Worm (Caenorhabditis elegans) whole organism, L3 larva: ENCODE results near the gene nars-2.

Source experiments
- R02D3.7 ChIP-seq: fragments of 150-350 bp; optimal IDR thresholded peaks from 2 replicates; lab custom pipeline; 2014; ENCODE audit warnings: missing biosample characterization, missing genetic modification characterization
- ZK546.5 ChIP-seq: sonication (generic microtip); optimal IDR thresholded peaks from 2 replicates; lab custom pipeline; 2017; ENCODE audit warnings: missing biosample characterization, missing genetic modification characterization
- ceh-9 ChIP-seq: sonication (generic microtip); optimal IDR thresholded peaks from 2 replicates; lab custom pipeline; 2018; ENCODE audit warnings: missing biosample characterization, missing genetic modification characterization
- daf-12 ChIP-seq: fragments of 150-350 bp; optimal IDR thresholded peaks from 2 replicates; lab custom pipeline; 2014; ENCODE audit warnings: missing biosample characterization, missing genetic modification reagents, missing genetic modification characterization
- egl-5 ChIP-seq: fragments of 150-350 bp; optimal IDR thresholded peaks from 2 replicates; lab custom pipeline; 2017; ENCODE audit warnings: missing biosample characterization, missing genetic modification reagents, missing genetic modification characterization, inconsistent platforms
- elt-1 ChIP-seq: fragments of 150-350 bp; optimal IDR thresholded peaks from 2 replicates; lab custom pipeline; 2014; ENCODE audit warnings: missing biosample characterization, missing genetic modification characterization
- eor-1 ChIP-seq, 2 experiments: fragments of 150-350 bp; optimal IDR thresholded peaks; 2 replicates each; lab custom pipeline; 2014 to 2018; ENCODE audit warnings: missing biosample characterization in 2 of 2, missing genetic modification characterization in 2 of 2
- fkh-10 ChIP-seq: sonication (generic microtip); optimal IDR thresholded peaks from 2 replicates; lab custom pipeline; 2017; ENCODE audit warnings: missing biosample characterization, missing genetic modification reagents, missing genetic modification characterization
- fkh-2 ChIP-seq: fragments of 150-350 bp; optimal IDR thresholded peaks from 2 replicates; lab custom pipeline; 2014; ENCODE audit warnings: missing biosample characterization, missing genetic modification reagents, missing genetic modification characterization
- fos-1 ChIP-seq: fragments of 150-350 bp; optimal IDR thresholded peaks from 2 replicates; lab custom pipeline; 2014; ENCODE audit warnings: missing biosample characterization, missing genetic modification characterization
- lin-15B ChIP-seq: fragments of 150-350 bp; optimal IDR thresholded peaks from 2 replicates; lab custom pipeline; 2014; ENCODE audit warnings: missing biosample characterization, missing genetic modification characterization
- lin-39 ChIP-seq: fragments of 150-350 bp; optimal IDR thresholded peaks from 2 replicates; lab custom pipeline; 2018; ENCODE audit warnings: missing biosample characterization, missing genetic modification reagents, missing genetic modification characterization
- lsy-12 ChIP-seq: sonication (generic microtip); optimal IDR thresholded peaks from 2 replicates; lab custom pipeline; 2016; ENCODE audit warnings: mild to moderate bottlenecking, missing genetic modification characterization, missing compliant biosample characterization
- mdl-1 ChIP-seq: fragments of 150-350 bp; optimal IDR thresholded peaks from 2 replicates; lab custom pipeline; 2014; ENCODE audit warnings: missing biosample characterization, missing genetic modification characterization
- mml-1 ChIP-seq: fragments of 150-350 bp; sonication (generic microtip); optimal IDR thresholded peaks from 3 replicates; lab custom pipeline; 2014; ENCODE audit warnings: missing biosample characterization, missing genetic modification characterization
- nfya-1 ChIP-seq: sonication (generic microtip); optimal IDR thresholded peaks from 2 replicates; lab custom pipeline; 2017; ENCODE audit warnings: missing genetic modification characterization, mild to moderate bottlenecking, missing compliant biosample characterization, antibody characterized with exemption, moderate library complexity; ENCODE audit not compliant: insufficient read depth
- nhr-11 ChIP-seq: fragments of 150-350 bp; optimal IDR thresholded peaks from 2 replicates; lab custom pipeline; 2014; ENCODE audit warnings: missing biosample characterization, missing genetic modification characterization
- nhr-23 ChIP-seq: fragments of 150-350 bp; optimal IDR thresholded peaks from 2 replicates; lab custom pipeline; 2014; ENCODE audit warnings: missing biosample characterization, missing genetic modification reagents, missing genetic modification characterization
- nhr-25 ChIP-seq: sonication (generic microtip); optimal IDR thresholded peaks from 2 replicates; lab custom pipeline; 2017; ENCODE audit warnings: missing biosample characterization, missing genetic modification characterization
- nhr-28 ChIP-seq: fragments of 150-350 bp; optimal IDR thresholded peaks from 2 replicates; lab custom pipeline; 2014; ENCODE audit warnings: missing biosample characterization, missing genetic modification characterization
- nhr-43 ChIP-seq: sonication (generic microtip); optimal IDR thresholded peaks from 2 replicates; lab custom pipeline; 2016; ENCODE audit warnings: mild to moderate bottlenecking, missing genetic modification characterization, missing compliant biosample characterization; ENCODE audit not compliant: poor library complexity, severe bottlenecking
- nhr-76 ChIP-seq: fragments of 150-350 bp; sonication (generic microtip); optimal IDR thresholded peaks from 5 replicates; lab custom pipeline; 2014; ENCODE audit warnings: missing biosample characterization, missing genetic modification characterization
- nhr-77 ChIP-seq: fragments of 150-350 bp; optimal IDR thresholded peaks from 2 replicates; lab custom pipeline; 2014; ENCODE audit warnings: missing biosample characterization, missing genetic modification characterization
- pha-4 ChIP-seq: fragments of 150-350 bp; optimal IDR thresholded peaks from 2 replicates; lab custom pipeline; 2014; ENCODE audit warnings: missing biosample characterization, missing genetic modification reagents, missing genetic modification characterization
- pqm-1 ChIP-seq: fragments of 150-350 bp; optimal IDR thresholded peaks from 2 replicates; lab custom pipeline; 2017; ENCODE audit warnings: missing biosample characterization, missing genetic modification characterization, inconsistent platforms
- snpc-4 ChIP-seq: fragments of 150-350 bp; optimal IDR thresholded peaks from 2 replicates; lab custom pipeline; 2014; ENCODE audit warnings: missing biosample characterization, missing genetic modification characterization
- tbx-2 ChIP-seq: sonication (generic microtip); optimal IDR thresholded peaks from 2 replicates; lab custom pipeline; 2016; ENCODE audit warnings: mild to moderate bottlenecking, missing genetic modification characterization, missing compliant biosample characterization
- unc-62 ChIP-seq: fragments of 150-350 bp; sonication (generic microtip); optimal IDR thresholded peaks from 4 replicates; lab custom pipeline; 2014; ENCODE audit warnings: missing biosample characterization, missing genetic modification reagents, missing genetic modification characterization

The nars-2 gene

ce11 chrIII:11492489-11492888 is 8.1 kb downstream of the nars-2 start:
- TF ChIP-seq nhr-43 (tag; lab: Kevin White, UChicago): no peak
- TF ChIP-seq unc-62 (GFP tag; lab: Kevin White, UChicago): no peak
- no peak for TF ChIP-seq nfya-1 (tag; lab: Kevin White, UChicago)
- TF ChIP-seq egl-5: no peak
- TF ChIP-seq R02D3.7 (tag; lab: Kevin White, UChicago): no peak
- no peak for TF ChIP-seq snpc-4 (tag; lab: Kevin White, UChicago)
- no peak for TF ChIP-seq nhr-77 (tag; lab: Kevin White, UChicago)
- no peak for TF ChIP-seq lin-15B (tag; lab: Kevin White, UChicago)
- TF ChIP-seq pha-4: no peak
- no peak for TF ChIP-seq mml-1 (tag; lab: Kevin White, UChicago)
- TF ChIP-seq pqm-1 (tag; lab: Kevin White, UChicago): no peak
- TF ChIP-seq mdl-1 (tag; lab: Kevin White, UChicago): no peak
- no peak for TF ChIP-seq eor-1 (tag; optimal IDR thresholded peaks at IDR 0.05; lab: Kevin White, UChicago)

- TF ChIP-seq elt-1 (tag; lab: Kevin White, UChicago) (no peak), mdl-1 (tag; lab: Kevin White, UChicago) (no peak), lsy-12 (no peak), ZK546.5 (tag; lab: Kevin White, UChicago) (no peak), nfya-1 (tag; lab: Kevin White, UChicago) (peak; percentile 92), nhr-23 (no peak)
- TF ChIP-seq, all 47 proteins: peak for 1
These were observed 10.3 kb downstream of the nars-2 start for ce11 chrIII:11490221-11490620.

- peak; percentile 64 for TF ChIP-seq nfya-1 (tag; lab: Kevin White, UChicago)
- no peak for TF ChIP-seq nhr-28 (tag; lab: Kevin White, UChicago)
- no peak for TF ChIP-seq nhr-25 (tag; lab: Kevin White, UChicago)
- no peak for TF ChIP-seq ceh-9 (tag; lab: Kevin White, UChicago)
- no peak for TF ChIP-seq nhr-77 (tag; lab: Kevin White, UChicago)
- no peak for TF ChIP-seq lin-39 (tag; lab: Kevin White, UChicago)
These were observed 10.9 kb downstream of the nars-2 start for ce11 chrIII:11489601-11490000.

- TF ChIP-seq nfya-1 (tag; lab: Kevin White, UChicago) (peak; percentile 89), R02D3.7 (tag; lab: Kevin White, UChicago) (no peak), daf-12 (tag; lab: Kevin White, UChicago) (no peak), nhr-11 (no peak), nhr-25 (tag; lab: Kevin White, UChicago) (no peak), lin-39 (tag; lab: Kevin White, UChicago) (no peak), fkh-2 (tag; lab: Kevin White, UChicago) (no peak)
These were observed 11.7 kb downstream of the nars-2 start for ce11 chrIII:11488662-11489349.

ce11 chrIII:11487245-11487644 is 13.3 kb downstream of the nars-2 start, which contains the start of gene popl-5:
TSS of gene popl-5 (minus strand) at chrIII:11487345.
- TF ChIP-seq fos-1 (tag; lab: Kevin White, UChicago) (no peak), lin-39 (tag; lab: Kevin White, UChicago) (no peak), tbx-2 (no peak)

ce11 chrIII:11484139-11484590 is 16.4 kb downstream of the nars-2 start, which contains the start of gene fbxa-220:
TSS of gene fbxa-220 (minus strand) at chrIII:11484189.
- TF ChIP-seq nfya-1 (tag; lab: Kevin White, UChicago) (no peak), lin-15B (tag; lab: Kevin White, UChicago) (no peak), nhr-28 (tag; lab: Kevin White, UChicago) (no peak), pqm-1 (tag; lab: Kevin White, UChicago) (no peak), nhr-76 (tag; lab: Kevin White, UChicago) (no peak), fkh-10 (no peak)
